Fruit fly (Drosophila melanogaster): ENCODE results near the gene CG42688.
A peak's percentile ranks its signal among the peaks of the same experiment; 100 is the strongest.

Gene CG42688

dm6 chr2L:19133465-19134365 lies 48.9 kb downstream of the CG42688 start, which contains the start of gene brat (continued):
- TF ChIP-seq Fer3 (tag; optimal IDR thresholded peaks at IDR 0.05): peak; percentile 44
- peak; percentile 24; the same call in 1 of the 2 replicates for TF ChIP-seq Ada2b (GFP tag; IDR thresholded peaks at IDR 0.05)
- TF ChIP-seq bsh (GFP tag; optimal IDR thresholded peaks at IDR 0.05): peak in 1 of 2 experiments; percentile 6
- no peak for TF ChIP-seq CrebB (tag; optimal IDR thresholded peaks at IDR 0.05)
- TF ChIP-seq Atf3 (GFP tag; optimal IDR thresholded peaks at IDR 0.05): peak; percentile 44
- peak; percentile 59 for TF ChIP-seq p53 (GFP tag; optimal IDR thresholded peaks at IDR 0.05)
- TF ChIP-seq CG31388 (GFP tag; optimal IDR thresholded peaks at IDR 0.05): no peak
- no peak for TF ChIP-seq pfk (GFP tag; optimal IDR thresholded peaks at IDR 0.05)
- peak; percentile 41 for TF ChIP-seq MBD-R2 (GFP tag; IDR thresholded peaks at IDR 0.05)
- TF ChIP-seq CG9437 (GFP tag; optimal IDR thresholded peaks at IDR 0.05): peak; percentile 53
- no peak for TF ChIP-seq nau (GFP tag; optimal IDR thresholded peaks at IDR 0.05)
- TF ChIP-seq Oli (tag; optimal IDR thresholded peaks at IDR 0.05): peak; percentile 16
- no peak for TF ChIP-seq CG5245 (GFP tag; optimal IDR thresholded peaks at IDR 0.05)
- TF ChIP-seq Nf-YC (tag; optimal IDR thresholded peaks at IDR 0.05): peak; percentile 58
- no peak for TF ChIP-seq CG12942 (GFP tag; optimal IDR thresholded peaks at IDR 0.05)
- no peak for TF ChIP-seq CG5180 (GFP tag; optimal IDR thresholded peaks at IDR 0.05)
- peak; percentile 6 for TF ChIP-seq Neu2 (GFP tag; optimal IDR thresholded peaks at IDR 0.05; ENCODE audit: borderline replicate concordance)
- TF ChIP-seq Jarid2 (GFP tag; optimal IDR thresholded peaks at IDR 0.05): no peak
- TF ChIP-seq kay (GFP tag; optimal IDR thresholded peaks at IDR 0.05): no peak
- no peak for TF ChIP-seq sens-2 (GFP tag; IDR thresholded peaks at IDR 0.05)
- peak; percentile 79 for TF ChIP-seq CG2120 (GFP tag; optimal IDR thresholded peaks at IDR 0.05)
- TF ChIP-seq CG10565 (GFP tag; optimal IDR thresholded peaks at IDR 0.05): no peak
- TF ChIP-seq CG8089 (GFP tag; optimal IDR thresholded peaks at IDR 0.05): peak; percentile 21
- TF ChIP-seq CG18011 (GFP tag; optimal IDR thresholded peaks at IDR 0.05): peak; percentile 43
- no peak for TF ChIP-seq usp (GFP tag; optimal IDR thresholded peaks at IDR 0.05)
- peak; percentile 54 for TF ChIP-seq bab2 (GFP tag; optimal IDR thresholded peaks at IDR 0.05)
- peak; percentile 47 for TF ChIP-seq tin (GFP tag; optimal IDR thresholded peaks at IDR 0.05)
- no peak for TF ChIP-seq yki (optimal IDR thresholded peaks at IDR 0.05)
- TF ChIP-seq Xrp1 (GFP tag; IDR thresholded peaks at IDR 0.05): peak; percentile 33; the same call in 1 of the 2 replicates
- peak; percentile 61 for TF ChIP-seq E2f2 (GFP tag; IDR thresholded peaks at IDR 0.05)
- peak; percentile 60 for TF ChIP-seq CG9215 (GFP tag; IDR thresholded peaks at IDR 0.05)
- no peak for TF ChIP-seq CG8478 (optimal IDR thresholded peaks at IDR 0.05)
- no peak for TF ChIP-seq da (GFP tag; optimal IDR thresholded peaks at IDR 0.05)
- no peak for TF ChIP-seq TFAM (GFP tag; optimal IDR thresholded peaks at IDR 0.05)
- TF ChIP-seq CG10209 (GFP tag; optimal IDR thresholded peaks at IDR 0.05): peak; percentile 15
- TF ChIP-seq scrt (GFP tag; optimal IDR thresholded peaks at IDR 0.05): no peak
- TF ChIP-seq CG4424 (GFP tag; optimal IDR thresholded peaks at IDR 0.05): peak; percentile 54
- TF ChIP-seq corto (GFP tag; optimal IDR thresholded peaks at IDR 0.05): peak; percentile 26
- peak; percentile 83 for TF ChIP-seq Sin3A (optimal IDR thresholded peaks at IDR 0.05)
- TF ChIP-seq Oaz (GFP tag; IDR thresholded peaks at IDR 0.05): no peak
- no peak for TF ChIP-seq Eip74EF (GFP tag; optimal IDR thresholded peaks at IDR 0.05)
- TF ChIP-seq CkIIα-i1 (GFP tag; IDR thresholded peaks at IDR 0.05): no peak
- TF ChIP-seq esg (GFP tag; conservative IDR thresholded peaks at IDR 0.05): no peak; the same call in 1 of the 2 replicates
- peak; percentile 91 for TF ChIP-seq CG34224 (GFP tag; IDR thresholded peaks at IDR 0.05; ENCODE audit: partially characterized antibody)
- peak; percentile 78; the same call in 1 of the 3 replicates for TF ChIP-seq zen2 (GFP tag; IDR thresholded peaks at IDR 0.05; ENCODE audit: partially characterized antibody)
- TF ChIP-seq sna (GFP tag; IDR thresholded peaks at IDR 0.05; ENCODE audit: partially characterized antibody): peak; percentile 93
- TF ChIP-seq ara (GFP tag; IDR thresholded peaks at IDR 0.05): no peak
- TF ChIP-seq CG10959 (GFP tag; IDR thresholded peaks at IDR 0.05): no peak
- no peak for TF ChIP-seq CG13296 (GFP tag; optimal IDR thresholded peaks at IDR 0.05)

All from whole organism, embryonic.